Worm (Caenorhabditis elegans) whole organism, midembryonic: Measurements from ENCODE around the gene rrc-1.

Experiments
- T22C8.4 ChIP-seq: fragments of 200-800 bp; sonication (Bioruptor generic); IDR thresholded peaks from 2 replicates; pipeline ENCODE4 v1.3.6; 2022; ENCODE audit warnings: missing genetic modification characterization, missing compliant biosample characterization
- cog-1 ChIP-seq: sonication (generic microtip); optimal IDR thresholded peaks from 2 replicates; lab custom pipeline; 2016; ENCODE audit warnings: missing genetic modification characterization, missing compliant biosample characterization
- flt-1 ChIP-seq: fragments of 200-800 bp; sonication (Bioruptor generic); IDR thresholded peaks from 2 replicates; pipeline ENCODE4 v1.3.6; 2022; ENCODE audit warnings: missing genetic modification characterization, missing compliant biosample characterization
- klf-2 ChIP-seq: fragments of 200-800 bp; sonication (Bioruptor generic); conservative IDR thresholded peaks from 2 replicates; pipeline ENCODE4 v1.3.6; 2022; ENCODE audit warnings: missing genetic modification reagents, missing genetic modification characterization, missing compliant biosample characterization
- med-1 ChIP-seq: sonication (generic microtip); optimal IDR thresholded peaks from 2 replicates; lab custom pipeline; 2017; ENCODE audit warnings: missing genetic modification characterization, mild to moderate bottlenecking, missing compliant biosample characterization, antibody characterized with exemption, missing genetic modification reagents; ENCODE audit not compliant: insufficient read depth
- tab-1 ChIP-seq: fragments of 200-800 bp; sonication (Bioruptor generic); IDR thresholded peaks from 2 replicates; pipeline ENCODE4 v1.3.6; 2022; ENCODE audit warnings: missing genetic modification characterization, missing compliant biosample characterization
- ztf-23 ChIP-seq: fragments of 200-800 bp; sonication (Bioruptor generic); IDR thresholded peaks from 2 replicates; pipeline ENCODE4 v1.3.6; 2022; ENCODE audit warnings: missing genetic modification reagents, missing genetic modification characterization, missing compliant biosample characterization
- ztf-29 ChIP-seq: fragments of 200-800 bp; sonication (Bioruptor generic); IDR thresholded peaks from 2 replicates; pipeline ENCODE4 v1.3.6; 2022; ENCODE audit warnings: missing genetic modification reagents, missing genetic modification characterization, missing compliant biosample characterization

ce11 chrX:9837989-9838541 lies 7.0 kb upstream of the rrc-1 start, which contains the start of gene ipla-2:
- TF ChIP-seq T22C8.4 (GFP tag; lab: Robert Waterston, UW) (no peak), tab-1 (GFP tag; lab: Robert Waterston, UW) (no peak), cog-1 (tag; lab: Kevin White, UChicago) (peak; percentile 7), med-1 (GFP tag; lab: Kevin White, UChicago) (no peak), ztf-23 (GFP tag; lab: Robert Waterston, UW) (no peak), flt-1 (no peak), ztf-29 (GFP tag; lab: Robert Waterston, UW) (no peak), klf-2 (GFP tag; lab: Robert Waterston, UW) (no peak)
